Fruit fly (Drosophila melanogaster): Measurements from ENCODE around the gene CG33285.
A peak's percentile ranks its signal among the peaks of the same experiment; 100 is the strongest.

- TF ChIP-seq CG10348 (GFP tag; IDR thresholded peaks at IDR 0.05) (no peak), CG9948 (tag; optimal IDR thresholded peaks at IDR 0.05) (peak; percentile 34)
Observed at dm6 chr3L:21056792-21057567, 31.8 kb downstream of the CG33285 start.

All from whole organism, pupa.